Fruit fly (Drosophila melanogaster): ENCODE data around the gene SMC6.

Gene SMC6

dm6 chr3R:24150103-24150502 is 43.1 kb downstream of the SMC6 start, which contains the start of gene p38c:
TSS of gene p38c (minus strand) at chr3R:24150203.
- no peak for TF ChIP-seq CG32121 (GFP tag; IDR thresholded peaks at IDR 0.05)
- no peak for TF ChIP-seq CG15710 (tag; optimal IDR thresholded peaks at IDR 0.05)
- no peak for TF ChIP-seq D1 (tag; optimal IDR thresholded peaks at IDR 0.05)
- TF ChIP-seq CG12605 (GFP tag; IDR thresholded peaks at IDR 0.05): no peak
- no peak for TF ChIP-seq Pif1B (GFP tag; optimal IDR thresholded peaks at IDR 0.05)
- TF ChIP-seq fd96Ca (GFP tag; IDR thresholded peaks at IDR 0.05): no peak
- TF ChIP-seq EcR (GFP tag; optimal IDR thresholded peaks at IDR 0.05): no peak
- no peak for TF ChIP-seq Snoo (tag; optimal IDR thresholded peaks at IDR 0.05)
- no peak for TF ChIP-seq CG17806 (tag; optimal IDR thresholded peaks at IDR 0.05)
- TF ChIP-seq CG34367 (tag; optimal IDR thresholded peaks at IDR 0.05): no peak
- TF ChIP-seq Pif1A (GFP tag; optimal IDR thresholded peaks at IDR 0.05): no peak
- no peak for TF ChIP-seq rn (GFP tag; IDR thresholded peaks at IDR 0.05)
- TF ChIP-seq gl (tag; optimal IDR thresholded peaks at IDR 0.05): no peak
- no peak for TF ChIP-seq CG4496 (GFP tag; IDR thresholded peaks at IDR 0.05)
- TF ChIP-seq CG8159 (tag; optimal IDR thresholded peaks at IDR 0.05): no peak
- TF ChIP-seq Ets98B (GFP tag; IDR thresholded peaks at IDR 0.05): no peak
- TF ChIP-seq CG14655 (GFP tag; optimal IDR thresholded peaks at IDR 0.05): no peak
- no peak for TF ChIP-seq CG9948 (tag; optimal IDR thresholded peaks at IDR 0.05)

- TF ChIP-seq CG32121 (GFP tag; IDR thresholded peaks at IDR 0.05) (0 out of 2 replicates have a peak, but pooled peaks have one; percentile 19), CG14655 (GFP tag; optimal IDR thresholded peaks at IDR 0.05) (no peak), Pif1A (GFP tag; optimal IDR thresholded peaks at IDR 0.05) (peak; percentile 47), Pif1B (GFP tag; optimal IDR thresholded peaks at IDR 0.05) (peak; percentile 2)
Measured at dm6 chr3R:24148838-24149237, 44.4 kb downstream of the SMC6 start, which contains the start of gene Slimp. TSS of gene Slimp (minus strand) at chr3R:24148967.

- TF ChIP-seq Pif1B (GFP tag; optimal IDR thresholded peaks at IDR 0.05): peak; percentile 62
- peak; percentile 60 for TF ChIP-seq gl (tag; optimal IDR thresholded peaks at IDR 0.05)
- no peak for TF ChIP-seq rn (GFP tag; IDR thresholded peaks at IDR 0.05)
- peak; percentile 47 for TF ChIP-seq D1 (tag; optimal IDR thresholded peaks at IDR 0.05)
- TF ChIP-seq CG12605 (GFP tag; IDR thresholded peaks at IDR 0.05): no peak
- 0 out of 2 replicates have a peak, but pooled peaks have one; percentile 7 for TF ChIP-seq CG32121 (GFP tag; IDR thresholded peaks at IDR 0.05)
- peak; percentile 90 for TF ChIP-seq CG14655 (GFP tag; optimal IDR thresholded peaks at IDR 0.05)
- TF ChIP-seq CG17806 (tag; optimal IDR thresholded peaks at IDR 0.05): peak; percentile 79
- no peak for TF ChIP-seq CG13204 (GFP tag; optimal IDR thresholded peaks at IDR 0.05)
- peak; percentile 86 for TF ChIP-seq CG8301 (tag; optimal IDR thresholded peaks at IDR 0.05)
- peak; percentile 72; the same call in 2 of the 3 replicates for TF ChIP-seq fd96Ca (GFP tag; IDR thresholded peaks at IDR 0.05)
- TF ChIP-seq EcR (GFP tag; optimal IDR thresholded peaks at IDR 0.05): no peak
- TF ChIP-seq Snoo (tag; optimal IDR thresholded peaks at IDR 0.05): no peak
- TF ChIP-seq CG10348 (GFP tag; IDR thresholded peaks at IDR 0.05): no peak
- peak; percentile 17; the same call in 1 of the 2 replicates for TF ChIP-seq Ets98B (GFP tag; IDR thresholded peaks at IDR 0.05)
- peak; percentile 74 for TF ChIP-seq CG15710 (tag; optimal IDR thresholded peaks at IDR 0.05)
- TF ChIP-seq Pif1A (GFP tag; optimal IDR thresholded peaks at IDR 0.05): peak; percentile 78
- peak; percentile 75 for TF ChIP-seq CG8159 (tag; optimal IDR thresholded peaks at IDR 0.05)
- peak; percentile 85 for TF ChIP-seq CG9948 (tag; optimal IDR thresholded peaks at IDR 0.05)
- TF ChIP-seq CG4496 (GFP tag; IDR thresholded peaks at IDR 0.05): peak; percentile 62; the same call in 2 of the 3 replicates
- TF ChIP-seq CG34367 (tag; optimal IDR thresholded peaks at IDR 0.05): peak; percentile 70
Measured at dm6 chr3R:24144542-24144941, 48.7 kb downstream of the SMC6 start.

- TF ChIP-seq D1 (tag; optimal IDR thresholded peaks at IDR 0.05): no peak
- peak; percentile 30; the same call in 1 of the 3 replicates for TF ChIP-seq fd96Ca (GFP tag; IDR thresholded peaks at IDR 0.05)
- no peak for TF ChIP-seq CG32121 (GFP tag; IDR thresholded peaks at IDR 0.05)
- TF ChIP-seq CG8301 (tag; optimal IDR thresholded peaks at IDR 0.05): peak; percentile 64
- peak; percentile 68 for TF ChIP-seq Pif1A (GFP tag; optimal IDR thresholded peaks at IDR 0.05)
- TF ChIP-seq Pif1B (GFP tag; optimal IDR thresholded peaks at IDR 0.05): peak; percentile 67
- TF ChIP-seq CG4496 (GFP tag; IDR thresholded peaks at IDR 0.05): no peak
- TF ChIP-seq CG34367 (tag; optimal IDR thresholded peaks at IDR 0.05): peak; percentile 54
- TF ChIP-seq CG8159 (tag; optimal IDR thresholded peaks at IDR 0.05): peak; percentile 60
- TF ChIP-seq CG9948 (tag; optimal IDR thresholded peaks at IDR 0.05): peak; percentile 53
- peak; percentile 32 for TF ChIP-seq CG17806 (tag; optimal IDR thresholded peaks at IDR 0.05)
- TF ChIP-seq Ets98B (GFP tag; IDR thresholded peaks at IDR 0.05): no peak
- TF ChIP-seq CG15710 (tag; optimal IDR thresholded peaks at IDR 0.05): peak; percentile 53
- TF ChIP-seq Snoo (tag; optimal IDR thresholded peaks at IDR 0.05): peak; percentile 26
- TF ChIP-seq CG14655 (GFP tag; optimal IDR thresholded peaks at IDR 0.05): peak; percentile 84
- no peak for TF ChIP-seq EcR (GFP tag; optimal IDR thresholded peaks at IDR 0.05)
Measured at dm6 chr3R:24143779-24144178, 49.4 kb downstream of the SMC6 start.

dm6 chr3R:24143372-24143771 is 49.9 kb downstream of the SMC6 start:
- peak; percentile 21; the same call in 1 of the 2 replicates for TF ChIP-seq CG32121 (GFP tag; IDR thresholded peaks at IDR 0.05)
- peak; percentile 18 for TF ChIP-seq CG13204 (GFP tag; optimal IDR thresholded peaks at IDR 0.05)
- no peak for TF ChIP-seq Ets98B (GFP tag; IDR thresholded peaks at IDR 0.05)

- TF ChIP-seq Ets98B (GFP tag; IDR thresholded peaks at IDR 0.05) (peak; percentile 81), CG17806 (tag; optimal IDR thresholded peaks at IDR 0.05) (peak; percentile 89), CG9948 (tag; optimal IDR thresholded peaks at IDR 0.05) (peak; percentile 85), CG8301 (tag; optimal IDR thresholded peaks at IDR 0.05) (peak; percentile 78), gl (tag; optimal IDR thresholded peaks at IDR 0.05) (peak; percentile 75), rn (GFP tag; IDR thresholded peaks at IDR 0.05) (peak; percentile 81), EcR (GFP tag; optimal IDR thresholded peaks at IDR 0.05) (no peak), CG14655 (GFP tag; optimal IDR thresholded peaks at IDR 0.05) (peak; percentile 85), CG13204 (GFP tag; optimal IDR thresholded peaks at IDR 0.05) (peak; percentile 38), Pif1A (GFP tag; optimal IDR thresholded peaks at IDR 0.05) (peak; percentile 86), CG8159 (tag; optimal IDR thresholded peaks at IDR 0.05) (peak; percentile 92), D1 (tag; optimal IDR thresholded peaks at IDR 0.05) (peak; percentile 46), CG12605 (GFP tag; IDR thresholded peaks at IDR 0.05) (peak; percentile 82), CG10348 (GFP tag; IDR thresholded peaks at IDR 0.05) (no peak), CG32121 (GFP tag; IDR thresholded peaks at IDR 0.05) (peak; percentile 55), CG4496 (GFP tag; IDR thresholded peaks at IDR 0.05) (peak; percentile 89), Snoo (tag; optimal IDR thresholded peaks at IDR 0.05) (peak; percentile 83), CG34367 (tag; optimal IDR thresholded peaks at IDR 0.05) (peak; percentile 80), Pif1B (GFP tag; optimal IDR thresholded peaks at IDR 0.05) (peak; percentile 88), fd96Ca (GFP tag; IDR thresholded peaks at IDR 0.05) (peak; percentile 89), CG15710 (tag; optimal IDR thresholded peaks at IDR 0.05) (peak; percentile 89)
Measured at dm6 chr3R:24142971-24143370, 50.3 kb downstream of the SMC6 start.

Measured in whole organism, pupa.